Fruit fly (Drosophila melanogaster): ENCODE measurements around the gene Jon25Biii.

Gene Jon25Biii

DNA sequence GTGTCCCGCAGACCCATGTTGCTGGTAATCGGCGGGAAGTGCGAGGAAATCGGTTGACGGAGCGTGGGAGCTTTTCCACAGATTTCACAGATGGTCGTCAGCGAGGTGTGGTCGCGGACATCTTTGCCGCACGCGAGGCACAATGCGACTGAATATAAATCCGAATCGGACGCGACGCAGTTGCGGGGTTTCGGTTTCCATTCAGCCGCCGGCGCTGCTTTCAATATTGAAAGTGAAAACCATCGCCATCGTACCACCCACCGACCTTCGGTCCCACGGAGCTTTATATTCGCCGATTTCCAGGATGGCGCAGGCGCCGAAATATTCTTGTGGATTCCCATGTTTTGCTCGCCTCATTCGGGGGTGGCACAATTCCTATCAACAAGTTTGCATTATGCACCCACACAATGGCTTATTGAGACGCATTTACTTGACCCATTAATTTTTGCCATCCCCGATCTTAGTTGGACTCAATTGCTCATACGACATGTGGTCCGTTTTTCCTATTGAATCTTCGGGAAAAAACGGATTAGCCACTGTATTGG lies 14.2 kb downstream of the Jon25Biii start, which contains the start of gene hoe2:
Gene hoe2 (minus strand): TSS at position 126 of the 545 bp plus-strand sequence.
- no peak for TF ChIP-seq CG8119 (GFP tag; IDR thresholded peaks at IDR 0.05)
- TF ChIP-seq Eip75B (GFP tag; optimal IDR thresholded peaks at IDR 0.05): no peak
- no peak for TF ChIP-seq ss (GFP tag; optimal IDR thresholded peaks at IDR 0.05)
- no peak for TF ChIP-seq Sox102F (GFP tag; optimal IDR thresholded peaks at IDR 0.05)
- no peak for TF ChIP-seq CG3919 (GFP tag; optimal IDR thresholded peaks at IDR 0.05)
- no peak for TF ChIP-seq OdsH (GFP tag; optimal IDR thresholded peaks at IDR 0.05)
- no peak for TF ChIP-seq svp (GFP tag)
- TF ChIP-seq CG1621 (tag; optimal IDR thresholded peaks at IDR 0.05): no peak
- TF ChIP-seq dsx (GFP tag; optimal IDR thresholded peaks at IDR 0.05; ENCODE audit: poor library complexity, severe bottlenecking): no peak
- no peak for TF ChIP-seq CG34406 (GFP tag; optimal IDR thresholded peaks at IDR 0.05)
- TF ChIP-seq CG3032 (tag; optimal IDR thresholded peaks at IDR 0.05): no peak
- no peak for TF ChIP-seq achi (GFP tag; optimal IDR thresholded peaks at IDR 0.05)
- no peak for TF ChIP-seq net (GFP tag; optimal IDR thresholded peaks at IDR 0.05)
- TF ChIP-seq CG6854 (GFP tag; optimal IDR thresholded peaks at IDR 0.05): no peak
- no peak for TF ChIP-seq fkh (GFP tag; optimal IDR thresholded peaks at IDR 0.05)
- no peak for TF ChIP-seq Met (GFP tag; optimal IDR thresholded peaks at IDR 0.05)
- no peak for TF ChIP-seq pdm3 (GFP tag; optimal IDR thresholded peaks at IDR 0.05)
- no peak for TF ChIP-seq CG6792 (GFP tag; optimal IDR thresholded peaks at IDR 0.05)
- no peak for TF ChIP-seq CG32006 (GFP tag; optimal IDR thresholded peaks at IDR 0.05)
- no peak for TF ChIP-seq Ets96B (tag; optimal IDR thresholded peaks at IDR 0.05)

DNA sequence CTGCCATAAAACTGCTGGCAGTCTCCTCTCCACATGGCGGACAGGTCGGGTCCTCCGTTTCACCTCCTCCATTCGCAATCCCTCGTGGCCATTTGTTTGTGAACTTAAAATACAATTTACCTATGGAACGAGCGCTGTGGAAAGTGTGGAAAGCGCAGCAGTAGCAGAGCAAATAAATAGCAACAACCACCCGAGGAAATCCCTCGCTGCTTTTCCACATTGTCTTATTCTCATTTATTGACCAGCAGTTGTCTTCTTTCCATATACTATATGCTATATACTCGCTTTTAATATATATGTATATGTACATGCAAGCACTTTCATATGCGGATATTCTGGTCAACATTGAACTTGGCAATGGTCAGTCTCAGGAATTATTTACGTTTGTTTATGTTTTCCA lies 18.3 kb downstream of the Jon25Biii start, which contains the start of gene hoe1:
Gene hoe1 (minus strand): TSS at position 101 of the 400 bp plus-strand sequence.
- TF ChIP-seq CG10631 (GFP tag; optimal IDR thresholded peaks at IDR 0.05) (no peak), CG4318 (GFP tag; optimal IDR thresholded peaks at IDR 0.05) (no peak), CG3919 (GFP tag; optimal IDR thresholded peaks at IDR 0.05) (no peak), Hr4 (GFP tag; optimal IDR thresholded peaks at IDR 0.05) (no peak), CG6854 (GFP tag; optimal IDR thresholded peaks at IDR 0.05) (no peak), esn (GFP tag; optimal IDR thresholded peaks at IDR 0.05) (no peak), Hr39 (GFP tag; optimal IDR thresholded peaks at IDR 0.05) (no peak), CG10669 (GFP tag; optimal IDR thresholded peaks at IDR 0.05) (no peak), OdsH (GFP tag; optimal IDR thresholded peaks at IDR 0.05) (no peak)

DNA sequence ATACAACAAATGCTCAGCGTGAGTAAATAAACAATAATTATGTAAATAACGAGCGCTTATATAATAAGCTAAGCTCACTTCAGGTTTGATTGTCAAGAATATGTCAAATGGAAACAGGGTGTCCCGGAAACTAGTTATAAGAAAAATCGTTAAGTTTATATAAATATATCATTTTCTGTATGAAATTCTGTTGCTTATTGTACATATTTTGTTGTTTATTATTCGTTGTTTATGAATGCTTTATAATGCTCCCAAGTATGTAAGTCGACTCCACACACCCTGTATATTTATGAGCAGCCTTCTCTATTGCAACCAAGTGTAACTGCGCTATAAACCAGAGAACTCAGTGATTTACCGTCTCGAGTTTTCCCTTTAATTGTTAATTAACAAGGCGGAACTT lies 20.0 kb downstream of the Jon25Biii start:
- TF ChIP-seq CG6163 (GFP tag; IDR thresholded peaks at IDR 0.05): peak; percentile 61; the same call in 2 of the 3 replicates
- TF ChIP-seq eg (GFP tag; IDR thresholded peaks at IDR 0.05): peak; percentile 77
- TF ChIP-seq Eip78C (GFP tag): peak; percentile 56
- TF ChIP-seq acj6 (GFP tag; optimal IDR thresholded peaks at IDR 0.05): peak; percentile 9
- TF ChIP-seq Hr4 (GFP tag; optimal IDR thresholded peaks at IDR 0.05): peak; percentile 11
- TF ChIP-seq CG15336 (GFP tag; IDR thresholded peaks at IDR 0.05): peak; percentile 66; the same call in 1 of the 2 replicates
- TF ChIP-seq cyc (GFP tag; optimal IDR thresholded peaks at IDR 0.05): no peak
- peak; percentile 60; the same call in 2 of the 3 replicates for TF ChIP-seq CG8119 (GFP tag; IDR thresholded peaks at IDR 0.05)
- TF ChIP-seq Met (GFP tag; optimal IDR thresholded peaks at IDR 0.05): no peak
- TF ChIP-seq CG32006 (GFP tag; optimal IDR thresholded peaks at IDR 0.05): peak; percentile 11

DNA sequence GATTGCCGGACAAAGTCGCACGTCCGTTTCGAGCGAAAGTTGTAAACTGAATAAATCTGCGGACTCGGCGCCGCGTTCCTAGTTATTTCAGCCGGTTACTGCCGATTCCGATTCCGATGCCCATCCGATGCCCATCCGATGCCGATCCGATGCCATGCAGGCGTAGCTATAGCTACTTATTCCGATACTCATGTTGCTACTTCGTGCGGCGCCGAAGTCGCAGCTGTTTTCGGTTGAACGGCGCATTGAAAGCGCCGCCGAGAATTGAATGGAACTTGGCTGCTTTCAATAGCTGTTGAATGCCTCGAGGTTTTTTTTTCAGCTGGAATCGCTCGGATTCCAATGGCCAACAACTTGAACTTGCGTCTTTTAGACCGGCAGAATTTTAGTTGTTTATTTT lies 22.2 kb downstream of the Jon25Biii start:
- peak; percentile 30 for TF ChIP-seq Eip78C (GFP tag)
- 0 out of 3 replicates have a peak, but pooled peaks have one; percentile 21 for TF ChIP-seq CG6163 (GFP tag; IDR thresholded peaks at IDR 0.05)
- TF ChIP-seq eg (GFP tag; IDR thresholded peaks at IDR 0.05): peak; percentile 42; the same call in 1 of the 3 replicates
- no peak for TF ChIP-seq Sox15 (GFP tag; optimal IDR thresholded peaks at IDR 0.05)
- peak; percentile 19 for TF ChIP-seq CG16779 (tag; optimal IDR thresholded peaks at IDR 0.05)
- TF ChIP-seq fkh (GFP tag; optimal IDR thresholded peaks at IDR 0.05): no peak

All from whole organism, prepupa.